Fruit fly (Drosophila melanogaster): ENCODE results near the gene CG44574.

- TF ChIP-seq dan (GFP tag; IDR thresholded peaks at IDR 0.05): no peak
- no peak for TF ChIP-seq sd (tag; optimal IDR thresholded peaks at IDR 0.05)
- no peak for TF ChIP-seq GATAe (GFP tag; conservative IDR thresholded peaks at IDR 0.05)
- no peak for TF ChIP-seq Ptx1 (GFP tag; IDR thresholded peaks at IDR 0.05)
- TF ChIP-seq CG7786 (GFP tag; optimal IDR thresholded peaks at IDR 0.05): no peak
- TF ChIP-seq D (optimal IDR thresholded peaks at IDR 0.05): no peak
- no peak for TF ChIP-seq D (GFP tag; optimal IDR thresholded peaks at IDR 0.05)
- no peak for TF ChIP-seq tup (GFP tag; optimal IDR thresholded peaks at IDR 0.05)
Measured at dm6 chr2L:5883441-5883840, at the start of gene CG44574.
